Worm (Caenorhabditis elegans) whole organism, young adult: ENCODE data around the gene clec-161.

ENCODE experiments used
- B0019.2 ChIP-seq: fragments of 200-800 bp; sonication (Bioruptor generic); conservative IDR thresholded peaks from 2 replicates; pipeline ENCODE4 v1.3.6; 2022; ENCODE audit warnings: missing genetic modification reagents, missing genetic modification characterization, missing compliant biosample characterization
- B0336.3 ChIP-seq: fragments of 200-800 bp; sonication (Bioruptor generic); IDR thresholded peaks from 2 replicates; pipeline ENCODE4 v1.3.6; 2022; ENCODE audit warnings: missing genetic modification characterization, missing compliant biosample characterization
- C06A6.2 ChIP-seq: fragments of 200-800 bp; sonication (Bioruptor generic); conservative IDR thresholded peaks from 2 replicates; pipeline ENCODE4 v1.3.6; 2022; ENCODE audit warnings: missing genetic modification characterization, missing compliant biosample characterization
- F33H1.4 ChIP-seq: fragments of 200-800 bp; sonication (Bioruptor generic); IDR thresholded peaks from 2 replicates; pipeline ENCODE4 v1.3.6; 2022; ENCODE audit warnings: missing genetic modification reagents, missing genetic modification characterization, missing compliant biosample characterization
- F39B2.1 ChIP-seq: fragments of 200-800 bp; sonication (Bioruptor generic); IDR thresholded peaks from 2 replicates; pipeline ENCODE4 v1.3.6; 2022; ENCODE audit warnings: missing genetic modification reagents, missing genetic modification characterization, missing compliant biosample characterization
- F52B5.7 ChIP-seq: sonication (generic microtip); optimal IDR thresholded peaks from 2 replicates; lab custom pipeline; 2016; ENCODE audit warnings: mild to moderate bottlenecking, missing genetic modification characterization, missing compliant biosample characterization
- F55B11.4 ChIP-seq: sonication (generic microtip); optimal IDR thresholded peaks from 2 replicates; lab custom pipeline; 2016; ENCODE audit warnings: missing compliant biosample characterization, missing genetic modification characterization, borderline replicate concordance; ENCODE audit not compliant: insufficient read depth
- T07F8.4 ChIP-seq: sonication (generic microtip); optimal IDR thresholded peaks from 2 replicates; lab custom pipeline; 2016; ENCODE audit warnings: mild to moderate bottlenecking, missing genetic modification characterization, moderate library complexity, missing compliant biosample characterization
- T26A5.8 ChIP-seq: sonication (generic microtip); optimal IDR thresholded peaks from 2 replicates; lab custom pipeline; 2016; ENCODE audit warnings: missing genetic modification characterization, missing compliant biosample characterization
- Y53G8AR.9 ChIP-seq: fragments of 200-800 bp; sonication (Bioruptor generic); conservative IDR thresholded peaks from 2 replicates; pipeline ENCODE4 v1.3.6; 2022; ENCODE audit warnings: missing genetic modification reagents, missing genetic modification characterization, missing compliant biosample characterization
- Y79H2A.3 ChIP-seq: fragments of 200-800 bp; sonication (Bioruptor generic); conservative IDR thresholded peaks from 2 replicates; pipeline ENCODE4 v1.3.6; 2022; ENCODE audit warnings: missing genetic modification reagents, missing genetic modification characterization, missing compliant biosample characterization
- Y95B8A.8 ChIP-seq: fragments of 200-800 bp; sonication (Bioruptor generic); IDR thresholded peaks from 2 replicates; pipeline ENCODE4 v1.3.6; 2022; ENCODE audit warnings: missing genetic modification reagents, missing genetic modification characterization, missing compliant biosample characterization
- ZK185.1 ChIP-seq: sonication (generic microtip); optimal IDR thresholded peaks from 2 replicates; lab custom pipeline; 2016; ENCODE audit warnings: mild to moderate bottlenecking, missing genetic modification characterization, missing compliant biosample characterization; ENCODE audit not compliant: poor library complexity, severe bottlenecking
- akir-1 ChIP-seq: fragments of 200-800 bp; sonication (Bioruptor generic); optimal IDR thresholded peaks from 2 replicates; lab custom pipeline; 2018; ENCODE audit warnings: mild to moderate bottlenecking, missing genetic modification characterization, moderate library complexity, missing compliant biosample characterization
- ama-1 ChIP-seq, 3 experiments: fragments of 150-350 bp in 1 of 3; sonication (generic microtip) in 2 of 3; optimal IDR thresholded peaks; 2 replicates each; lab custom pipeline; 2014 to 2018; ENCODE audit warnings: missing biosample characterization in 2 of 3, missing genetic modification characterization in 2 of 3, missing genetic modification reagents in 2 of 3
- aptf-2 ChIP-seq: fragments of 200-800 bp; sonication (Bioruptor generic); conservative IDR thresholded peaks from 2 replicates; pipeline ENCODE4 v1.3.6; 2022; ENCODE audit warnings: missing genetic modification reagents, missing genetic modification characterization, missing compliant biosample characterization
- atf-7 ChIP-seq: sonication (generic microtip); optimal IDR thresholded peaks from 2 replicates; lab custom pipeline; 2017; ENCODE audit warnings: mild to moderate bottlenecking, missing genetic modification characterization, missing compliant biosample characterization
- attf-3 ChIP-seq: fragments of 200-800 bp; sonication (Bioruptor generic); conservative IDR thresholded peaks from 2 replicates; pipeline ENCODE4 v1.3.6; 2022; ENCODE audit warnings: missing genetic modification reagents, missing genetic modification characterization, missing compliant biosample characterization
- attf-6 ChIP-seq: fragments of 200-800 bp; sonication (Bioruptor generic); IDR thresholded peaks from 2 replicates; pipeline ENCODE4 v1.3.6; 2022; ENCODE audit warnings: missing genetic modification reagents, missing genetic modification characterization, missing compliant biosample characterization
- bed-1 ChIP-seq: fragments of 200-800 bp; sonication (Bioruptor generic); IDR thresholded peaks from 2 replicates; pipeline ENCODE4 v1.3.6; 2022; ENCODE audit warnings: missing genetic modification reagents, missing genetic modification characterization, missing compliant biosample characterization
- bed-2 ChIP-seq: fragments of 200-800 bp; sonication (Bioruptor generic); IDR thresholded peaks from 2 replicates; pipeline ENCODE4 v1.3.6; 2022; ENCODE audit warnings: missing genetic modification reagents, missing genetic modification characterization, missing compliant biosample characterization
- ceh-40 ChIP-seq: fragments of 200-800 bp; sonication (Bioruptor generic); IDR thresholded peaks from 2 replicates; pipeline ENCODE4 v1.3.6; 2022; ENCODE audit warnings: missing genetic modification characterization, missing compliant biosample characterization
- ceh-79 ChIP-seq: sonication (generic microtip); optimal IDR thresholded peaks from 2 replicates; lab custom pipeline; 2017; ENCODE audit warnings: mild to moderate bottlenecking, missing genetic modification characterization, missing compliant biosample characterization
- ceh-91 ChIP-seq: fragments of 200-800 bp; sonication (Bioruptor generic); IDR thresholded peaks from 2 replicates; pipeline ENCODE4 v1.3.6; 2022; ENCODE audit warnings: missing genetic modification reagents, missing genetic modification characterization, missing compliant biosample characterization
- dox-1 ChIP-seq: fragments of 200-800 bp; sonication (Bioruptor generic); IDR thresholded peaks from 2 replicates; pipeline ENCODE4 v1.3.6; 2022; ENCODE audit warnings: missing genetic modification reagents, missing genetic modification characterization, missing compliant biosample characterization
- dpff-1 ChIP-seq: sonication (generic microtip); optimal IDR thresholded peaks from 2 replicates; lab custom pipeline; 2017; ENCODE audit warnings: mild to moderate bottlenecking, missing genetic modification characterization, missing compliant biosample characterization
- dpl-1 ChIP-seq: fragments of 150-350 bp; optimal IDR thresholded peaks from 2 replicates; lab custom pipeline; 2014; ENCODE audit warnings: missing biosample characterization, missing genetic modification reagents, missing genetic modification characterization
- egl-18 ChIP-seq: fragments of 200-800 bp; sonication (Bioruptor generic); IDR thresholded peaks from 2 replicates; pipeline ENCODE4 v1.3.6; 2022; ENCODE audit warnings: missing genetic modification reagents, missing genetic modification characterization, missing compliant biosample characterization
- hlh-26 ChIP-seq: fragments of 200-800 bp; sonication (Bioruptor generic); conservative IDR thresholded peaks from 2 replicates; pipeline ENCODE4 v1.3.6; 2022; ENCODE audit warnings: missing genetic modification reagents, missing genetic modification characterization, missing compliant biosample characterization
- hmg-1.2 ChIP-seq: fragments of 200-800 bp; sonication (Bioruptor generic); IDR thresholded peaks from 2 replicates; pipeline ENCODE4 v1.3.6; 2022; ENCODE audit warnings: missing genetic modification reagents, missing genetic modification characterization, missing compliant biosample characterization
- hmg-20 ChIP-seq: fragments of 200-800 bp; sonication (Bioruptor generic); IDR thresholded peaks from 2 replicates; pipeline ENCODE4 v1.3.6; 2022; ENCODE audit warnings: missing genetic modification reagents, missing genetic modification characterization, missing compliant biosample characterization
- let-607 ChIP-seq, 2 experiments: fragments of 200-800 bp in 1 of 2; sonication (Bioruptor generic) in 1 of 2; sonication (generic microtip) in 1 of 2; optimal IDR thresholded peaks; 2 replicates each; lab custom pipeline; 2016 to 2018; ENCODE audit warnings: mild to moderate bottlenecking in 2 of 2, missing compliant biosample characterization in 2 of 2, missing genetic modification characterization in 2 of 2, moderate library complexity in 2 of 2, missing genotype in 1 of 2
- lin-26 ChIP-seq: fragments of 200-800 bp; sonication (Bioruptor generic); IDR thresholded peaks from 2 replicates; pipeline ENCODE4 v1.3.6; 2022; ENCODE audit warnings: missing genetic modification reagents, missing genetic modification characterization, missing compliant biosample characterization
- lin-40 ChIP-seq: sonication (generic microtip); optimal IDR thresholded peaks from 2 replicates; lab custom pipeline; 2016; ENCODE audit warnings: missing genetic modification characterization, mild to moderate bottlenecking, missing compliant biosample characterization, missing genotype, missing genetic modification reagents
- mel-28 ChIP-seq: sonication (generic microtip); optimal IDR thresholded peaks from 2 replicates; lab custom pipeline; 2016; ENCODE audit warnings: borderline replicate concordance, mild to moderate bottlenecking, missing genetic modification characterization, missing compliant biosample characterization
- rcor-1 ChIP-seq: fragments of 200-800 bp; sonication (Bioruptor generic); IDR thresholded peaks from 2 replicates; pipeline ENCODE4 v1.3.6; 2022; ENCODE audit warnings: missing genetic modification reagents, missing genetic modification characterization, missing compliant biosample characterization
- repo-1 ChIP-seq: sonication (generic microtip); optimal IDR thresholded peaks from 2 replicates; lab custom pipeline; 2017; ENCODE audit warnings: mild to moderate bottlenecking, missing genetic modification characterization, missing compliant biosample characterization
- snpc-1.1 ChIP-seq: sonication (generic microtip); optimal IDR thresholded peaks from 2 replicates; lab custom pipeline; 2017; ENCODE audit warnings: missing genetic modification characterization, mild to moderate bottlenecking, missing compliant biosample characterization, antibody characterized with exemption, moderate library complexity, missing genotype, missing genetic modification reagents; ENCODE audit not compliant: insufficient read depth
- snpc-1.3 ChIP-seq: sonication (generic microtip); optimal IDR thresholded peaks from 2 replicates; lab custom pipeline; 2017; ENCODE audit warnings: missing genetic modification characterization, mild to moderate bottlenecking, missing compliant biosample characterization, antibody characterized with exemption, moderate library complexity, missing genotype, missing genetic modification reagents; ENCODE audit not compliant: insufficient read depth
- snpc-3.4 ChIP-seq: sonication (generic microtip); optimal IDR thresholded peaks from 2 replicates; lab custom pipeline; 2017; ENCODE audit warnings: missing genetic modification characterization, mild to moderate bottlenecking, missing compliant biosample characterization, antibody characterized with exemption, moderate library complexity, missing genotype, missing genetic modification reagents
- snpc-4 ChIP-seq, 5 experiments: fragments of 150-350 bp in 1 of 5; sonication (generic microtip) in 4 of 5; optimal IDR thresholded peaks; 2 replicates each; lab custom pipeline; 2014 to 2018; ENCODE audit warnings: missing genetic modification characterization in 5 of 5, missing biosample characterization in 3 of 5, antibody characterized with exemption in 2 of 5, mild to moderate bottlenecking in 2 of 5, missing compliant biosample characterization in 2 of 5, missing genotype in 2 of 5, moderate library complexity in 2 of 5, missing genetic modification reagents in 1 of 5
- sptf-2 ChIP-seq: fragments of 200-800 bp; sonication (Bioruptor generic); optimal IDR thresholded peaks from 2 replicates; lab custom pipeline; 2018; ENCODE audit warnings: mild to moderate bottlenecking, missing genetic modification characterization, missing compliant biosample characterization
- tlf-1 ChIP-seq: fragments of 200-800 bp; sonication (Bioruptor generic); optimal IDR thresholded peaks from 2 replicates; lab custom pipeline; 2018; ENCODE audit warnings: mild to moderate bottlenecking, missing genetic modification characterization, missing compliant biosample characterization
- xnd-1 ChIP-seq: sonication (generic microtip); optimal IDR thresholded peaks from 2 replicates; lab custom pipeline; 2016; ENCODE audit warnings: missing genotype, missing genetic modification reagents, missing genetic modification characterization, missing compliant biosample characterization
- ztf-18 ChIP-seq: sonication (generic microtip); optimal IDR thresholded peaks from 2 replicates; lab custom pipeline; 2016; ENCODE audit warnings: missing genotype, mild to moderate bottlenecking, missing genetic modification characterization, missing compliant biosample characterization
- ztf-6 ChIP-seq: fragments of 200-800 bp; sonication (Bioruptor generic); IDR thresholded peaks from 2 replicates; pipeline ENCODE4 v1.3.6; 2022; ENCODE audit warnings: missing genetic modification reagents, missing genetic modification characterization, missing compliant biosample characterization

The clec-161 gene

DNA sequence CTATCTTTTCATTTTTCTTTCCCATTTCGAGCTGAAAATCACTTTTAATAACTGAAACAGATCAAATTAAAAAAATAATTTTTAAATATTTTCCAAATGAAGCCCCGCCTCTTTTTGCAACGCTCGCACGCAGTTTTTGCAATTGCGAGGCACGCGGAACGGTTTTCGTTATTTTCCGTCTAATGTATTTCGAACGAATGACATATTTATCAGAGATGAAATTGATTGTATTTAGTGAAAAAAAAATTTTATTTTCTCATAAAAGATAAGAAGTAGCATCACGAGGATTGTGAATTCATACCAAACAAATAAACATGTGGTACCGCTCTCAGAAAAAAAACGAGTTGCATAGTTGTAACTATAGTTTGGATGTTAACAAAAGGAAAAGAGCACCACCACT, 21.3 kb upstream of the clec-161 start, which contains the start of gene rpac-19 (continued):
- TF ChIP-seq ama-1 (optimal IDR thresholded peaks at IDR 0.05; lab: Kevin White, UChicago) (peak; percentile 74), ama-1 (GFP tag; optimal IDR thresholded peaks at IDR 0.05; lab: Kevin White, UChicago) (peak in 1 of 2 experiments; percentile 77), sptf-2 (no peak), dpl-1 (GFP tag; lab: Kevin White, UChicago) (peak; percentile 10), aptf-2 (GFP tag; lab: Robert Waterston, UW) (0 out of 2 replicates have a peak, but pooled peaks have one; percentile 31), repo-1 (tag; lab: Kevin White, UChicago) (peak; percentile 89), B0336.3 (GFP tag; lab: Robert Waterston, UW) (peak; percentile 76), ztf-6 (no peak), mel-28 (tag; lab: Kevin White, UChicago) (peak; percentile 30), ceh-79 (peak; percentile 85), snpc-4 (GFP tag; optimal IDR thresholded peaks at IDR 0.05; lab: Kevin White, UChicago) (no peak), snpc-4 (tag; optimal IDR thresholded peaks at IDR 0.05; lab: Kevin White, UChicago) (peak in 3 of 4 experiments; percentile 55 to 76 (median 58)), F55B11.4 (tag; lab: Kevin White, UChicago) (no peak), hmg-20 (GFP tag; lab: Robert Waterston, UW) (no peak), rcor-1 (GFP tag; lab: Robert Waterston, UW) (peak; percentile 53; the same call in 1 of the 2 replicates), dpff-1 (tag; lab: Kevin White, UChicago) (no peak), F39B2.1 (no peak), lin-26 (GFP tag; lab: Robert Waterston, UW) (0 out of 2 replicates have a peak, but pooled peaks have one; percentile 43), dox-1 (GFP tag; lab: Robert Waterston, UW) (no peak), T26A5.8 (tag; lab: Kevin White, UChicago) (peak; percentile 57), hlh-26 (GFP tag; lab: Robert Waterston, UW) (no peak), ceh-40 (GFP tag; lab: Robert Waterston, UW) (no peak), Y53G8AR.9 (GFP tag; lab: Robert Waterston, UW) (peak; percentile 82; the same call in 1 of the 2 replicates), tlf-1 (GFP tag; lab: Kevin White, UChicago) (peak; percentile 86), F33H1.4 (peak; percentile 66), bed-2 (GFP tag; lab: Robert Waterston, UW) (0 out of 2 replicates have a peak, but pooled peaks have one; percentile 52), lin-40 (peak; percentile 58), snpc-3.4 (tag; lab: Kevin White, UChicago) (peak; percentile 50), let-607 (tag; optimal IDR thresholded peaks at IDR 0.05; lab: Kevin White, UChicago) (peak; percentile 32 to 78), T07F8.4 (tag; lab: Kevin White, UChicago) (peak; percentile 30), F52B5.7 (tag; lab: Kevin White, UChicago) (peak; percentile 65), Y79H2A.3 (no peak; the same call in 1 of the 2 replicates), snpc-1.3 (peak; percentile 53), ztf-18 (tag; lab: Kevin White, UChicago) (peak; percentile 75), attf-6 (GFP tag; lab: Robert Waterston, UW) (peak; percentile 60), akir-1 (GFP tag; lab: Kevin White, UChicago) (no peak), xnd-1 (peak; percentile 58), snpc-1.1 (tag; lab: Kevin White, UChicago) (peak; percentile 67), hmg-1.2 (peak; percentile 45), C06A6.2 (peak; percentile 62; the same call in 1 of the 2 replicates), atf-7 (tag; lab: Kevin White, UChicago) (peak; percentile 64), ceh-91 (no peak), ZK185.1 (peak; percentile 81), Y95B8A.8 (GFP tag; lab: Robert Waterston, UW) (peak; percentile 90), egl-18 (GFP tag; lab: Robert Waterston, UW) (no peak), B0019.2 (GFP tag; lab: Robert Waterston, UW) (no peak), attf-3 (GFP tag; lab: Robert Waterston, UW) (no peak; the same call in 1 of the 2 replicates), bed-1 (GFP tag; lab: Robert Waterston, UW) (no peak)
